Worm (Caenorhabditis elegans) whole organism, L3 larva: ENCODE measurements around the gene T05C7.8.

ENCODE experiments used
- R02D3.7 ChIP-seq: fragments of 150-350 bp; optimal IDR thresholded peaks from 2 replicates; lab custom pipeline; 2014; ENCODE audit warnings: missing biosample characterization, missing genetic modification characterization
- ZK546.5 ChIP-seq: sonication (generic microtip); optimal IDR thresholded peaks from 2 replicates; lab custom pipeline; 2017; ENCODE audit warnings: missing biosample characterization, missing genetic modification characterization
- aly-2 ChIP-seq: fragments of 150-350 bp; optimal IDR thresholded peaks from 2 replicates; lab custom pipeline; 2014; ENCODE audit warnings: missing biosample characterization, missing genetic modification characterization
- ama-1 ChIP-seq: fragments of 150-350 bp; optimal IDR thresholded peaks from 2 replicates; lab custom pipeline; 2018
- ceh-16 ChIP-seq: sonication (generic microtip); optimal IDR thresholded peaks from 2 replicates; lab custom pipeline; 2017; ENCODE audit warnings: missing biosample characterization, missing genetic modification characterization
- ceh-28 ChIP-seq: fragments of 150-350 bp; optimal IDR thresholded peaks from 2 replicates; lab custom pipeline; 2014; ENCODE audit warnings: missing biosample characterization, missing genetic modification reagents, missing genetic modification characterization
- daf-12 ChIP-seq: fragments of 150-350 bp; optimal IDR thresholded peaks from 2 replicates; lab custom pipeline; 2014; ENCODE audit warnings: missing biosample characterization, missing genetic modification reagents, missing genetic modification characterization
- egl-5 ChIP-seq: fragments of 150-350 bp; optimal IDR thresholded peaks from 2 replicates; lab custom pipeline; 2017; ENCODE audit warnings: missing biosample characterization, missing genetic modification reagents, missing genetic modification characterization, inconsistent platforms
- elt-2 ChIP-seq: sonication (generic microtip); optimal IDR thresholded peaks from 2 replicates; lab custom pipeline; 2016; ENCODE audit warnings: missing genetic modification reagents, mild to moderate bottlenecking, missing genetic modification characterization, missing compliant biosample characterization
- eor-1 ChIP-seq, 2 experiments: fragments of 150-350 bp; optimal IDR thresholded peaks; 2 replicates each; lab custom pipeline; 2014 to 2018; ENCODE audit warnings: missing biosample characterization in 2 of 2, missing genetic modification characterization in 2 of 2
- fkh-10 ChIP-seq: sonication (generic microtip); optimal IDR thresholded peaks from 2 replicates; lab custom pipeline; 2017; ENCODE audit warnings: missing biosample characterization, missing genetic modification reagents, missing genetic modification characterization
- fos-1 ChIP-seq: fragments of 150-350 bp; optimal IDR thresholded peaks from 2 replicates; lab custom pipeline; 2014; ENCODE audit warnings: missing biosample characterization, missing genetic modification characterization
- hmg-11 ChIP-seq: sonication (generic microtip); optimal IDR thresholded peaks from 2 replicates; lab custom pipeline; 2016; ENCODE audit warnings: missing genetic modification characterization, missing compliant biosample characterization
- jun-1 ChIP-seq: fragments of 150-350 bp; optimal IDR thresholded peaks from 2 replicates; lab custom pipeline; 2014; ENCODE audit warnings: missing biosample characterization, missing genetic modification reagents, missing genetic modification characterization
- lin-15B ChIP-seq: fragments of 150-350 bp; optimal IDR thresholded peaks from 2 replicates; lab custom pipeline; 2014; ENCODE audit warnings: missing biosample characterization, missing genetic modification characterization
- lin-39 ChIP-seq: fragments of 150-350 bp; optimal IDR thresholded peaks from 2 replicates; lab custom pipeline; 2018; ENCODE audit warnings: missing biosample characterization, missing genetic modification reagents, missing genetic modification characterization
- lsy-12 ChIP-seq: sonication (generic microtip); optimal IDR thresholded peaks from 2 replicates; lab custom pipeline; 2016; ENCODE audit warnings: mild to moderate bottlenecking, missing genetic modification characterization, missing compliant biosample characterization
- mml-1 ChIP-seq: fragments of 150-350 bp; sonication (generic microtip); optimal IDR thresholded peaks from 3 replicates; lab custom pipeline; 2014; ENCODE audit warnings: missing biosample characterization, missing genetic modification characterization
- nfya-1 ChIP-seq: sonication (generic microtip); optimal IDR thresholded peaks from 2 replicates; lab custom pipeline; 2017; ENCODE audit warnings: missing genetic modification characterization, mild to moderate bottlenecking, missing compliant biosample characterization, antibody characterized with exemption, moderate library complexity; ENCODE audit not compliant: insufficient read depth
- nhr-11 ChIP-seq: fragments of 150-350 bp; optimal IDR thresholded peaks from 2 replicates; lab custom pipeline; 2014; ENCODE audit warnings: missing biosample characterization, missing genetic modification characterization
- nhr-23 ChIP-seq: fragments of 150-350 bp; optimal IDR thresholded peaks from 2 replicates; lab custom pipeline; 2014; ENCODE audit warnings: missing biosample characterization, missing genetic modification reagents, missing genetic modification characterization
- nhr-25 ChIP-seq: sonication (generic microtip); optimal IDR thresholded peaks from 2 replicates; lab custom pipeline; 2017; ENCODE audit warnings: missing biosample characterization, missing genetic modification characterization
- nhr-28 ChIP-seq: fragments of 150-350 bp; optimal IDR thresholded peaks from 2 replicates; lab custom pipeline; 2014; ENCODE audit warnings: missing biosample characterization, missing genetic modification characterization
- nhr-43 ChIP-seq: sonication (generic microtip); optimal IDR thresholded peaks from 2 replicates; lab custom pipeline; 2016; ENCODE audit warnings: mild to moderate bottlenecking, missing genetic modification characterization, missing compliant biosample characterization; ENCODE audit not compliant: poor library complexity, severe bottlenecking
- nhr-67 ChIP-seq: fragments of 150-350 bp; optimal IDR thresholded peaks from 2 replicates; lab custom pipeline; 2014; ENCODE audit warnings: missing biosample characterization, missing genetic modification characterization
- nhr-76 ChIP-seq: fragments of 150-350 bp; sonication (generic microtip); optimal IDR thresholded peaks from 5 replicates; lab custom pipeline; 2014; ENCODE audit warnings: missing biosample characterization, missing genetic modification characterization
- nhr-77 ChIP-seq: fragments of 150-350 bp; optimal IDR thresholded peaks from 2 replicates; lab custom pipeline; 2014; ENCODE audit warnings: missing biosample characterization, missing genetic modification characterization
- pha-4 ChIP-seq: fragments of 150-350 bp; optimal IDR thresholded peaks from 2 replicates; lab custom pipeline; 2014; ENCODE audit warnings: missing biosample characterization, missing genetic modification reagents, missing genetic modification characterization
- pqm-1 ChIP-seq: fragments of 150-350 bp; optimal IDR thresholded peaks from 2 replicates; lab custom pipeline; 2017; ENCODE audit warnings: missing biosample characterization, missing genetic modification characterization, inconsistent platforms
- sea-2 ChIP-seq: fragments of 150-350 bp; sonication (generic microtip); optimal IDR thresholded peaks from 4 replicates; lab custom pipeline; 2014; ENCODE audit warnings: missing biosample characterization, missing genetic modification reagents, missing genetic modification characterization
- skn-1 ChIP-seq: fragments of 150-350 bp; optimal IDR thresholded peaks from 2 replicates; lab custom pipeline; 2014; ENCODE audit warnings: missing biosample characterization, missing genetic modification characterization
- snpc-4 ChIP-seq: fragments of 150-350 bp; optimal IDR thresholded peaks from 2 replicates; lab custom pipeline; 2014; ENCODE audit warnings: missing biosample characterization, missing genetic modification characterization
- ztf-11 ChIP-seq: fragments of 150-350 bp; optimal IDR thresholded peaks from 2 replicates; lab custom pipeline; 2014; ENCODE audit warnings: missing biosample characterization, missing genetic modification characterization
- ztf-4 ChIP-seq: fragments of 150-350 bp; optimal IDR thresholded peaks from 2 replicates; lab custom pipeline; 2014; ENCODE audit warnings: missing biosample characterization, missing genetic modification characterization

Gene T05C7.8

DNA sequence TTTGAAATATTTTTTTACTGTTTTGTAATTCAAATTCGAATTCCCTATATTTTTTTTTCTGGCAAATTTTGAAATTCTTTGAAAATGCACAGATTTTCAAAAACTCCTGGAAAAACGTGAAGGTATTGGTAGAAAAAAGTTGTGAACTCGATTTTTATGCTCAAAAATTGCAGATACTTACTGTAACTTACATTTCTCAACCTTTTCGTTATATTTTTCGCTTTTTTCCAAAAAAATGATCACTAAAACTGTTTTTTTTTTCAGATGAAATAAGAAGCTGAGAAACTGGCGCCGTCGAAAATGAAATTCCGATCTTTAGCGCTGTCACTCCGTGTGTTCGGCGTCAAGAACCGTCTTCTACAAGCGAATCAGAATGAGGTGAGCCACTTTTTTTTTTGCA is at the start of gene T05C7.8:
Gene T05C7.8, plus strand, starts transcription at position 301 of the 400 bp plus-strand sequence.
- no peak for TF ChIP-seq nhr-76 (tag; lab: Kevin White, UChicago)
- TF ChIP-seq jun-1 = no peak
- no peak for TF ChIP-seq nhr-67 (tag; lab: Kevin White, UChicago)
- TF ChIP-seq ceh-28 = no peak
- TF ChIP-seq pha-4 = no peak
- no peak for TF ChIP-seq lin-39
- no peak for TF ChIP-seq nhr-23
- TF ChIP-seq elt-2 (tag; lab: Kevin White, UChicago) = no peak
- TF ChIP-seq ceh-16 (tag; lab: Kevin White, UChicago) = no peak
- no peak for TF ChIP-seq nhr-11 (tag; lab: Kevin White, UChicago)
- TF ChIP-seq snpc-4 (tag; lab: Kevin White, UChicago) = no peak
- TF ChIP-seq skn-1 = no peak
- no peak for TF ChIP-seq fos-1
- no peak for TF ChIP-seq lin-15B
- no peak for TF ChIP-seq aly-2 (tag; lab: Kevin White, UChicago)
- no peak for TF ChIP-seq ZK546.5 (tag; lab: Kevin White, UChicago)
- no peak for TF ChIP-seq mml-1 (tag; lab: Kevin White, UChicago)
- no peak for TF ChIP-seq pqm-1 (tag; lab: Kevin White, UChicago)
- TF ChIP-seq, all 47 proteins: peak for 0

DNA sequence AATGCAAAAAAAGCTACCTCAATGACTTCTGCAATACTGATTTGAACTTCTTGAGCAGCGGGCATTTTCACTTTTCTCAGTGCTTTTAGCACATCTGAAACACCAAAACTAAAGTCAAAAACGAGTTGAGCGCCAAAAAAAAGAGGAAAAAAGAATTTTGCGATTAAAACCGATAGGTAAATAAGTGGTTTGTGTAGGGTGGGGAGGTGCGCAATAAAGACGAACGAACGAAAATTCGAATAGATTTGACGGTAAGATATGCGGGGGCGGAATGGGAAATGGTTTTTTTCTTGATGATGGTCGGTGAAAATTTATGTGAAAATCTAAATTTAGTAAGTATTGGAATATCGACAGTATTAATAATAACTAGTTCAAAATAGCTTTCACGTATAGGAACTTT is 27.4 kb upstream of the T05C7.8 start, which contains the start of gene frm-5.1:
Gene frm-5.1, minus strand, starts transcription at position 101 of the 400 bp plus-strand sequence.
- no peak for TF ChIP-seq ZK546.5 (tag; lab: Kevin White, UChicago)
- TF ChIP-seq nhr-77 = no peak
- TF ChIP-seq eor-1 (tag; optimal IDR thresholded peaks at IDR 0.05; lab: Kevin White, UChicago) = no peak
- no peak for TF ChIP-seq sea-2 (GFP tag; lab: Kevin White, UChicago)
- TF ChIP-seq pqm-1 (tag; lab: Kevin White, UChicago) = no peak
- peak; percentile 37 for TF ChIP-seq ama-1 (lab: Kevin White, UChicago)
- no peak for TF ChIP-seq nhr-28 (tag; lab: Kevin White, UChicago)
- no peak for TF ChIP-seq ztf-11 (tag; lab: Kevin White, UChicago)
- no peak for TF ChIP-seq nhr-43 (tag; lab: Kevin White, UChicago)
- TF ChIP-seq, all 47 proteins: peak for 1

- peak; percentile 51 for TF ChIP-seq jun-1
- peak; percentile 63 for TF ChIP-seq pqm-1 (tag; lab: Kevin White, UChicago)
- peak; percentile 39 for TF ChIP-seq lin-39
- TF ChIP-seq mml-1 (tag; lab: Kevin White, UChicago) = no peak
- TF ChIP-seq nhr-23 = peak; percentile 76
- peak; percentile 67 for TF ChIP-seq ama-1 (lab: Kevin White, UChicago)
- TF ChIP-seq pha-4 = peak; percentile 76
- TF ChIP-seq ceh-28 = peak; percentile 34
- TF ChIP-seq nfya-1 (tag; lab: Kevin White, UChicago) = peak; percentile 61
- no peak for TF ChIP-seq fos-1
- TF ChIP-seq R02D3.7 (tag; lab: Kevin White, UChicago) = peak; percentile 19
- peak; percentile 6 for TF ChIP-seq lsy-12 (tag; lab: Kevin White, UChicago)
- peak; percentile 89 for TF ChIP-seq nhr-25 (tag; lab: Kevin White, UChicago)
- peak; percentile 45 for TF ChIP-seq nhr-43 (tag; lab: Kevin White, UChicago)
- TF ChIP-seq sea-2 (GFP tag; lab: Kevin White, UChicago) = no peak
- TF ChIP-seq nhr-77 = no peak
- TF ChIP-seq snpc-4 (tag; lab: Kevin White, UChicago) = peak; percentile 30
- TF ChIP-seq elt-2 (tag; lab: Kevin White, UChicago) = peak; percentile 57
- peak; percentile 73 for TF ChIP-seq hmg-11 (tag; lab: Kevin White, UChicago)
Observed at ce11 chrIV:51219-51618, 25.0 kb upstream of the T05C7.8 start.

DNA sequence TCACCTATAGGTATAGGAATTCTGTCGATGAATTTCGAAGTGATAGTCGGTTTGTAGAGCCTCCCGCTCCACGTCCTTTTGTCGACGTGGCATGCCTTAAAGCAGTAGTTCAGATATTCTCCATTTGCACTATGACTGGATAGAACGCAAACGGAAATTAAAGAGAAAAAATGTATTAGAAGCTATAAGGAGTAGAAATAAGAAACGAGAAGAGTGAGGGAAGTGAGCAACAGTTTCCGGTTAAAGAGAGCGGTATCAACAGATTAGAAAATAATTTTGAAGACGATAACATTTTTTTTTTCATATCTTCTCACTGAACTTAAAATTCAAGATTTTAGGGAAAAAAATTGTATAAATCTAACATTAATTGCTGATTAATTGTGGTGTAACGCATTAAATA is 22.6 kb upstream of the T05C7.8 start, which contains the start of gene T05C7.4:
Gene T05C7.4, minus strand, starts transcription at position 101 of the 400 bp plus-strand sequence.
- TF ChIP-seq nhr-28 (tag; lab: Kevin White, UChicago) (no peak), mml-1 (tag; lab: Kevin White, UChicago) (no peak), R02D3.7 (tag; lab: Kevin White, UChicago) (no peak), ama-1 (lab: Kevin White, UChicago) (no peak), egl-5 (tag; lab: Kevin White, UChicago) (no peak), ztf-4 (tag; lab: Kevin White, UChicago) (no peak), daf-12 (no peak), lsy-12 (tag; lab: Kevin White, UChicago) (no peak), fkh-10 (GFP tag; lab: Kevin White, UChicago) (no peak), ZK546.5 (tag; lab: Kevin White, UChicago) (no peak), pqm-1 (tag; lab: Kevin White, UChicago) (no peak)
- TF ChIP-seq, all 47 proteins: peak for 0
